Fruit fly (Drosophila melanogaster) whole organism, embryonic: Measurements from ENCODE around the gene Pde9.

Source experiments
- Abd-B ChIP-seq: fragments of 200-800 bp; sonication (Bioruptor generic); optimal IDR thresholded peaks from 2 replicates; lab custom pipeline; 2018; ENCODE audit warnings: missing biosample characterization, mild to moderate bottlenecking, missing genetic modification characterization, moderate library complexity
- Aef1 ChIP-seq: fragments of 200-800 bp; sonication (Bioruptor generic); IDR thresholded peaks from 3 replicates; pipeline ENCODE4 v1.3.6; 2022; ENCODE audit warnings: missing biosample characterization, missing genetic modification characterization
- Atf-2 ChIP-seq: fragments of 200-800 bp; sonication (Bioruptor generic); optimal IDR thresholded peaks from 2 replicates; lab custom pipeline; 2016; ENCODE audit warnings: missing biosample characterization, missing genetic modification characterization
- CG10654 ChIP-seq: fragments of 200-800 bp; sonication (Bioruptor generic); optimal IDR thresholded peaks from 2 replicates; lab custom pipeline; 2016; ENCODE audit warnings: missing biosample characterization, missing genetic modification characterization
- CG10959 ChIP-seq: fragments of 200-800 bp; sonication (Bioruptor generic); IDR thresholded peaks from 2 replicates; pipeline ENCODE4 v1.3.6; 2022; ENCODE audit warnings: missing biosample characterization, missing genetic modification characterization
- CG14965 ChIP-seq: fragments of 200-800 bp; sonication (Bioruptor generic); optimal IDR thresholded peaks from 2 replicates; lab custom pipeline; 2016; ENCODE audit warnings: missing biosample characterization, missing genetic modification characterization, borderline replicate concordance
- CG15011 ChIP-seq: fragments of 200-800 bp; sonication (Bioruptor generic); optimal IDR thresholded peaks from 3 replicates; lab custom pipeline; 2018; ENCODE audit warnings: missing biosample characterization, mild to moderate bottlenecking, missing genetic modification characterization
- CG15269 ChIP-seq: fragments of 200-800 bp; sonication (Bioruptor generic); optimal IDR thresholded peaks from 2 replicates; lab custom pipeline; 2018; ENCODE audit warnings: missing biosample characterization, mild to moderate bottlenecking, missing genetic modification characterization, moderate library complexity
- CG16863 ChIP-seq: fragments of 200-800 bp; sonication (Bioruptor generic); optimal IDR thresholded peaks from 3 replicates; lab custom pipeline; 2016; ENCODE audit warnings: missing biosample characterization, missing genetic modification characterization
- CG17328 ChIP-seq: fragments of 200-800 bp; sonication (Bioruptor generic); IDR thresholded peaks from 2 replicates; pipeline ENCODE4 v1.3.6; 2022; ENCODE audit warnings: missing biosample characterization, missing genetic modification characterization
- CG17568 ChIP-seq: fragments of 200-800 bp; sonication (Bioruptor generic); optimal IDR thresholded peaks from 2 replicates; lab custom pipeline; 2018; ENCODE audit warnings: missing biosample characterization, mild to moderate bottlenecking, missing genetic modification characterization, moderate library complexity
- CG2678 ChIP-seq: fragments of 200-800 bp; sonication (Bioruptor generic); optimal IDR thresholded peaks from 3 replicates; lab custom pipeline; 2019; ENCODE audit warnings: missing biosample characterization, mild to moderate bottlenecking, missing genetic modification characterization, moderate library complexity
- CG32772 ChIP-seq: fragments of 200-800 bp; sonication (Bioruptor generic); IDR thresholded peaks from 2 replicates; pipeline ENCODE4 v1.3.6; 2022; ENCODE audit warnings: missing biosample characterization, missing genetic modification characterization
- CG3726 ChIP-seq: fragments of 200-800 bp; sonication (Bioruptor generic); IDR thresholded peaks from 3 replicates; pipeline ENCODE4, ENCODE4 v1.3.6; 2022; ENCODE audit warnings: missing biosample characterization, missing genetic modification characterization
- CG9817 ChIP-seq: fragments of 200-800 bp; sonication (Bioruptor generic); optimal IDR thresholded peaks from 2 replicates; lab custom pipeline; 2018; ENCODE audit warnings: missing biosample characterization, mild to moderate bottlenecking, missing genetic modification characterization, moderate library complexity
- CHES-1-like ChIP-seq: fragments of 200-800 bp; sonication (Bioruptor generic); optimal IDR thresholded peaks from 2 replicates; lab custom pipeline; 2016; ENCODE audit warnings: missing biosample characterization, missing genetic modification characterization
- D ChIP-seq, 2 experiments: fragments of 200-800 bp in 1 of 2; fragments of >200 bp in 1 of 2; sonication (Bioruptor generic) in 1 of 2; optimal IDR thresholded peaks; 2 replicates in 1 of 2; 3 replicates in 1 of 2; lab custom pipeline; 2017; ENCODE audit warnings: mild to moderate bottlenecking in 1 of 2, missing biosample characterization in 1 of 2, missing genetic modification characterization in 1 of 2, missing genetic modification reagents in 1 of 2
- Dll ChIP-seq: fragments of 200-800 bp; sonication (Bioruptor generic); IDR thresholded peaks from 4 replicates; pipeline ENCODE4 v1.3.6; 2022; ENCODE audit warnings: missing biosample characterization, missing genetic modification characterization; ENCODE audit not compliant: partially characterized antibody
- Dref ChIP-seq: fragments of 200-800 bp; sonication (Bioruptor generic); IDR thresholded peaks from 2 replicates; pipeline ENCODE4 v1.3.6; 2022; ENCODE audit warnings: missing biosample characterization, missing genetic modification characterization
- Fer3 ChIP-seq: fragments of 200-800 bp; sonication (Bioruptor generic); optimal IDR thresholded peaks from 2 replicates; lab custom pipeline; 2018; ENCODE audit warnings: missing biosample characterization, mild to moderate bottlenecking, missing genetic modification characterization, moderate library complexity
- Gsc ChIP-seq: fragments of 200-800 bp; sonication (Bioruptor generic); IDR thresholded peaks from 2 replicates; pipeline ENCODE4 v1.3.6; 2022; ENCODE audit warnings: missing biosample characterization, missing genetic modification characterization
- HmgD ChIP-seq: fragments of 200-800 bp; sonication (Bioruptor generic); optimal IDR thresholded peaks from 3 replicates; lab custom pipeline; 2016; ENCODE audit warnings: missing biosample characterization, missing genetic modification characterization
- Lpt ChIP-seq: fragments of >200 bp; optimal IDR thresholded peaks from 2 replicates; lab custom pipeline; 2018; ENCODE audit warnings: missing biosample characterization, missing genetic modification characterization
- NC2β ChIP-seq: fragments of 200-800 bp; sonication (Bioruptor generic); optimal IDR thresholded peaks from 2 replicates; lab custom pipeline; 2016; ENCODE audit warnings: missing biosample characterization, missing genetic modification characterization
- NK7.1 ChIP-seq: fragments of 200-800 bp; sonication (Bioruptor generic); optimal IDR thresholded peaks from 3 replicates; lab custom pipeline; 2016; ENCODE audit warnings: missing biosample characterization, missing genetic modification characterization
- Poxn ChIP-seq: fragments of 200-800 bp; sonication (Bioruptor generic); IDR thresholded peaks from 2 replicates; pipeline ENCODE4 v1.3.6; 2022; ENCODE audit warnings: missing biosample characterization, missing genetic modification characterization
- Sox100B ChIP-seq: fragments of 200-800 bp; sonication (Bioruptor generic); optimal IDR thresholded peaks from 3 replicates; lab custom pipeline; 2018; ENCODE audit warnings: missing biosample characterization, mild to moderate bottlenecking, missing genetic modification characterization
- Taf1 ChIP-seq: fragments of 200-800 bp; sonication (Bioruptor generic); IDR thresholded peaks from 2 replicates; pipeline ENCODE4 v1.3.6; 2022; ENCODE audit warnings: missing biosample characterization, missing genetic modification characterization
- ab ChIP-seq: fragments of 200-800 bp; sonication (Bioruptor generic); optimal IDR thresholded peaks from 2 replicates; lab custom pipeline; 2016; ENCODE audit warnings: missing biosample characterization, missing genetic modification characterization
- abd-A ChIP-seq: fragments of 200-800 bp; sonication (Bioruptor generic); optimal IDR thresholded peaks from 3 replicates; lab custom pipeline; 2019; ENCODE audit warnings: missing biosample characterization, mild to moderate bottlenecking, missing genetic modification characterization, moderate library complexity
- br ChIP-seq: fragments of >200 bp; optimal IDR thresholded peaks from 2 replicates; lab custom pipeline; 2017
- chinmo ChIP-seq: fragments of 200-800 bp; sonication (Bioruptor generic); IDR thresholded peaks from 4 replicates; pipeline ENCODE4 v1.3.6; 2022; ENCODE audit warnings: missing biosample characterization, missing genetic modification characterization; ENCODE audit not compliant: partially characterized antibody
- dimm ChIP-seq: fragments of 200-800 bp; sonication (Bioruptor generic); IDR thresholded peaks from 2 replicates; pipeline ENCODE4 v1.3.6; 2022; ENCODE audit warnings: missing biosample characterization, missing genetic modification characterization
- fd102C ChIP-seq: fragments of 200-800 bp; sonication (Bioruptor generic); optimal IDR thresholded peaks from 2 replicates; lab custom pipeline; 2018; ENCODE audit warnings: missing biosample characterization, mild to moderate bottlenecking, missing genetic modification characterization, moderate library complexity
- fd3F ChIP-seq: fragments of 200-800 bp; sonication (Bioruptor generic); optimal IDR thresholded peaks from 2 replicates; lab custom pipeline; 2018; ENCODE audit warnings: missing biosample characterization, mild to moderate bottlenecking, missing genetic modification characterization, moderate library complexity
- ftz-f1 ChIP-seq: fragments of 200-800 bp; sonication (Bioruptor generic); optimal IDR thresholded peaks from 2 replicates; lab custom pipeline; 2016; ENCODE audit warnings: missing biosample characterization, missing genetic modification characterization
- gem ChIP-seq: fragments of 200-800 bp; sonication (Bioruptor generic); optimal IDR thresholded peaks from 2 replicates; lab custom pipeline; 2019; ENCODE audit warnings: missing biosample characterization, mild to moderate bottlenecking, missing genetic modification characterization, moderate library complexity
- jigr1 ChIP-seq: fragments of 200-800 bp; sonication (Bioruptor generic); IDR thresholded peaks from 3 replicates; pipeline ENCODE4 v1.3.6; 2022; ENCODE audit warnings: missing biosample characterization, missing genetic modification characterization
- jing ChIP-seq: fragments of 200-800 bp; sonication (Bioruptor generic); optimal IDR thresholded peaks from 2 replicates; lab custom pipeline; 2018; ENCODE audit warnings: missing biosample characterization, mild to moderate bottlenecking, missing genetic modification characterization
- kah ChIP-seq: fragments of 200-800 bp; sonication (Bioruptor generic); optimal IDR thresholded peaks from 2 replicates; lab custom pipeline; 2018; ENCODE audit warnings: missing biosample characterization, mild to moderate bottlenecking, missing genetic modification characterization
- luna ChIP-seq: fragments of 200-800 bp; sonication (Bioruptor generic); optimal IDR thresholded peaks from 2 replicates; lab custom pipeline; 2016; ENCODE audit warnings: missing biosample characterization, missing genetic modification characterization
- nom ChIP-seq: fragments of 200-800 bp; sonication (Bioruptor generic); optimal IDR thresholded peaks from 2 replicates; lab custom pipeline; 2017; ENCODE audit warnings: missing biosample characterization, missing genetic modification characterization, mild to moderate bottlenecking, moderate library complexity, missing genetic modification reagents
- pb ChIP-seq: fragments of 200-800 bp; sonication (Bioruptor generic); optimal IDR thresholded peaks from 3 replicates; lab custom pipeline; 2016; ENCODE audit warnings: missing biosample characterization, missing genetic modification characterization
- ranshi ChIP-seq: fragments of 200-800 bp; sonication (Bioruptor generic); IDR thresholded peaks from 2 replicates; pipeline ENCODE4 v1.3.6; 2022; ENCODE audit warnings: missing biosample characterization, missing genetic modification characterization
- slou ChIP-seq: fragments of 200-800 bp; sonication (Bioruptor generic); optimal IDR thresholded peaks from 3 replicates; lab custom pipeline; 2016; ENCODE audit warnings: missing biosample characterization, missing genetic modification characterization
- stwl ChIP-seq: fragments of 200-800 bp; sonication (Bioruptor generic); optimal IDR thresholded peaks from 3 replicates; lab custom pipeline; 2018; ENCODE audit warnings: missing biosample characterization, mild to moderate bottlenecking, missing genetic modification characterization, moderate library complexity
- sug ChIP-seq: fragments of 200-800 bp; optimal IDR thresholded peaks from 2 replicates; lab custom pipeline; 2019; ENCODE audit warnings: missing biosample characterization, mild to moderate bottlenecking, missing genetic modification characterization, moderate library complexity
- tin ChIP-seq: fragments of 200-800 bp; sonication (Bioruptor generic); optimal IDR thresholded peaks from 3 replicates; lab custom pipeline; 2016; ENCODE audit warnings: missing biosample characterization, missing genetic modification characterization
- ttk ChIP-seq: fragments of 200-800 bp; sonication (Bioruptor generic); IDR thresholded peaks from 2 replicates; pipeline ENCODE4 v2.1.2; 2022; ENCODE audit warnings: missing biosample characterization, missing genetic modification characterization
- wek ChIP-seq: fragments of 200-800 bp; sonication (Bioruptor generic); optimal IDR thresholded peaks from 3 replicates; lab custom pipeline; 2018; ENCODE audit warnings: missing biosample characterization, mild to moderate bottlenecking, missing genetic modification characterization, moderate library complexity
- z ChIP-seq: fragments of 200-800 bp; sonication (Bioruptor generic); IDR thresholded peaks from 3 replicates; pipeline ENCODE4 v1.3.6; 2022; ENCODE audit warnings: missing biosample characterization, missing genetic modification characterization
- zfh2 ChIP-seq: fragments of 200-800 bp; sonication (Bioruptor generic); optimal IDR thresholded peaks from 2 replicates; lab custom pipeline; 2016; ENCODE audit warnings: missing biosample characterization, missing genetic modification characterization

Pde9 gene

DNA sequence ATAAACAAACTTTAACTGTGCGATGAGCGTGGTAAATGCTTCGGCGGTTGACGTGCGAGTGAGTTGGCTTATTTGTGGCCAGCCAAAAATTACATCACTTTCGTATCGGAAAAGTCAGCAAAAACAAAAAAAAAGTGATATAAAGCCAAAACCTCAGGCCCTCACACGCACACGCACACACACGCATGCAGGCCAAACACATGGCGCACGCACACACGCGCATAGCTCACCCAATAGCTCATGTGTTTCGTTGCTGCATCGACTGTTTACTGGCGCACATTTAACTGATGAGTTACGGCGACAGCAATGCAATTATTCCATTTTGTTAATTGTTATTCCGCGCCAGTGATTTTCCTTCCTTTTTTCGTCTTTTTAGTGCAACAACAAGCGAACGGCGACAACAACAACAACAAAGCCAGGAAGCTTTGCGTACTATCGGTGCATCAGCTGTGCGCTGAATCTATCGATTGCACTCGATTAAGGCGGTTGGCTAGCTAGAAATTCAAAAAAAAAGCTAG, 6.0 kb upstream of the Pde9 start, which contains the start of gene Flad1 (continued):
- TF ChIP-seq Lpt (no peak), CG14965 (no peak), sug (tag; lab: Kevin White, UChicago) (peak; percentile 9), CG9817 (tag; lab: Kevin White, UChicago) (no peak), CG10959 (no peak), Sox100B (no peak), slou (GFP tag; lab: Kevin White, UChicago) (no peak), tin (GFP tag; lab: Kevin White, UChicago) (no peak), Dll (GFP tag; lab: Robert Waterston, UW) (peak; percentile 65), NC2β (GFP tag; lab: Kevin White, UChicago) (no peak), CG16863 (GFP tag; lab: Kevin White, UChicago) (no peak), ttk (no peak), CG15269 (tag; lab: Kevin White, UChicago) (no peak), CG17568 (no peak), fd3F (GFP tag; lab: Kevin White, UChicago) (no peak), wek (GFP tag; lab: Kevin White, UChicago) (no peak), z (GFP tag; lab: Robert Waterston, UW) (no peak), pb (GFP tag; lab: Kevin White, UChicago) (no peak), fd102C (no peak), jigr1 (GFP tag; lab: Robert Waterston, UW) (no peak), CG32772 (GFP tag; lab: Robert Waterston, UW) (no peak), CG17328 (GFP tag; lab: Robert Waterston, UW) (no peak), nom (GFP tag; lab: Kevin White, UChicago) (peak; percentile 8), stwl (tag; lab: Kevin White, UChicago) (no peak), CG2678 (tag; lab: Kevin White, UChicago) (no peak), CG10654 (no peak), Abd-B (no peak), chinmo (GFP tag; lab: Robert Waterston, UW) (0 out of 4 replicates have a peak, but pooled peaks have one; percentile 54), Atf-2 (GFP tag; lab: Kevin White, UChicago) (no peak), ftz-f1 (GFP tag; lab: Kevin White, UChicago) (no peak), abd-A (peak; percentile 16), ranshi (GFP tag; lab: Robert Waterston, UW) (no peak), HmgD (no peak), zfh2 (GFP tag; lab: Kevin White, UChicago) (no peak), D (optimal IDR thresholded peaks at IDR 0.05; lab: Kevin White, UChicago) (no peak), D (GFP tag; optimal IDR thresholded peaks at IDR 0.05; lab: Kevin White, UChicago) (no peak), kah (GFP tag; lab: Kevin White, UChicago) (no peak), br (lab: Kevin White, UChicago) (no peak), jing (no peak), CHES-1-like (GFP tag; lab: Kevin White, UChicago) (no peak), CG15011 (GFP tag; lab: Kevin White, UChicago) (no peak), luna (no peak), Gsc (GFP tag; lab: Robert Waterston, UW) (no peak), Dref (GFP tag; lab: Robert Waterston, UW) (peak; percentile 73), Poxn (GFP tag; lab: Robert Waterston, UW) (no peak), Taf1 (GFP tag; lab: Robert Waterston, UW) (no peak), dimm (GFP tag; lab: Robert Waterston, UW) (no peak), Fer3 (tag; lab: Kevin White, UChicago) (no peak), gem (no peak), NK7.1 (GFP tag; lab: Kevin White, UChicago) (no peak), CG3726 (no peak), Aef1 (no peak; the same call in 2 of the 3 replicates), ab (no peak)
